Worm (Caenorhabditis elegans) whole organism, mixed stage, embryonic: ENCODE measurements around the gene kmo-2.
A peak's percentile ranks its signal among the peaks of the same experiment; 100 is the strongest.

ENCODE experiments used
- bed-3 ChIP-seq: fragments of 200-800 bp; sonication (Bioruptor generic); optimal IDR thresholded peaks from 3 replicates; lab custom pipeline; 2018; ENCODE audit warnings: mild to moderate bottlenecking, missing genetic modification characterization, moderate library complexity, missing compliant biosample characterization
- blmp-1 ChIP-seq: fragments of 150-350 bp; optimal IDR thresholded peaks from 2 replicates; lab custom pipeline; 2014; ENCODE audit warnings: missing biosample characterization, missing genetic modification characterization
- ceh-39 ChIP-seq: fragments of 150-350 bp; optimal IDR thresholded peaks from 2 replicates; lab custom pipeline; 2014; ENCODE audit warnings: missing biosample characterization, missing genetic modification characterization
- ceh-43 ChIP-seq: fragments of 200-800 bp; sonication (Bioruptor generic); optimal IDR thresholded peaks from 2 replicates; lab custom pipeline; 2018; ENCODE audit warnings: mild to moderate bottlenecking, missing genetic modification characterization, moderate library complexity, missing compliant biosample characterization
- ceh-83 ChIP-seq: fragments of 200-800 bp; sonication (Bioruptor generic); optimal IDR thresholded peaks from 2 replicates; lab custom pipeline; 2018; ENCODE audit warnings: mild to moderate bottlenecking, missing genetic modification characterization, missing compliant biosample characterization
- ces-1 ChIP-seq: fragments of 150-350 bp; optimal IDR thresholded peaks from 2 replicates; lab custom pipeline; 2014; ENCODE audit warnings: missing biosample characterization, missing genetic modification reagents, missing genetic modification characterization
- drap-1 ChIP-seq: fragments of 200-800 bp; sonication (Bioruptor generic); optimal IDR thresholded peaks from 3 replicates; lab custom pipeline; 2018; ENCODE audit warnings: mild to moderate bottlenecking, missing genetic modification characterization, missing compliant biosample characterization
- elt-1 ChIP-seq: sonication (generic microtip); optimal IDR thresholded peaks from 2 replicates; lab custom pipeline; 2017; ENCODE audit warnings: missing genetic modification characterization, mild to moderate bottlenecking, missing compliant biosample characterization, antibody characterized with exemption, moderate library complexity, borderline replicate concordance; ENCODE audit not compliant: insufficient read depth
- flh-1 ChIP-seq: fragments of 200-800 bp; sonication (Bioruptor generic); optimal IDR thresholded peaks from 2 replicates; lab custom pipeline; 2018; ENCODE audit warnings: mild to moderate bottlenecking, missing genetic modification characterization, moderate library complexity, missing compliant biosample characterization
- ham-2 ChIP-seq: fragments of 200-800 bp; sonication (Bioruptor generic); optimal IDR thresholded peaks from 2 replicates; lab custom pipeline; 2018; ENCODE audit warnings: mild to moderate bottlenecking, missing genetic modification characterization, missing compliant biosample characterization
- hlh-1 ChIP-seq: fragments of 150-350 bp; optimal IDR thresholded peaks from 2 replicates; lab custom pipeline; 2014; ENCODE audit warnings: missing biosample characterization, missing genetic modification reagents, missing genetic modification characterization
- lin-13 ChIP-seq: fragments of 150-350 bp; optimal IDR thresholded peaks from 2 replicates; lab custom pipeline; 2014; ENCODE audit warnings: missing biosample characterization, missing genetic modification characterization
- lin-32 ChIP-seq: fragments of 200-800 bp; sonication (Bioruptor generic); optimal IDR thresholded peaks from 2 replicates; lab custom pipeline; 2018; ENCODE audit warnings: mild to moderate bottlenecking, missing genetic modification characterization, missing compliant biosample characterization
- lsy-2 ChIP-seq: fragments of 150-350 bp; optimal IDR thresholded peaks from 2 replicates; lab custom pipeline; 2014; ENCODE audit warnings: missing biosample characterization, missing genetic modification characterization
- mab-5 ChIP-seq: fragments of 150-350 bp; optimal IDR thresholded peaks from 2 replicates; lab custom pipeline; 2014; ENCODE audit warnings: missing biosample characterization, missing genetic modification characterization
- mep-1 ChIP-seq: fragments of 150-350 bp; optimal IDR thresholded peaks from 2 replicates; lab custom pipeline; 2017; ENCODE audit warnings: missing biosample characterization, missing genetic modification reagents, missing genetic modification characterization, inconsistent platforms
- nhr-12 ChIP-seq: fragments of 150-350 bp; optimal IDR thresholded peaks from 2 replicates; lab custom pipeline; 2014; ENCODE audit warnings: missing biosample characterization, missing genetic modification characterization
- nhr-2 ChIP-seq: fragments of 150-350 bp; optimal IDR thresholded peaks from 2 replicates; lab custom pipeline; 2014; ENCODE audit warnings: missing biosample characterization, missing genetic modification characterization
- nhr-237 ChIP-seq: fragments of 150-350 bp; optimal IDR thresholded peaks from 2 replicates; lab custom pipeline; 2014; ENCODE audit warnings: missing biosample characterization, missing genetic modification characterization
- nhr-28 ChIP-seq: fragments of 150-350 bp; optimal IDR thresholded peaks from 2 replicates; lab custom pipeline; 2014; ENCODE audit warnings: missing biosample characterization, missing genetic modification characterization
- nhr-76 ChIP-seq: sonication (generic microtip); optimal IDR thresholded peaks from 2 replicates; lab custom pipeline; 2017; ENCODE audit warnings: missing biosample characterization, missing genetic modification characterization
- pha-4 ChIP-seq: fragments of 150-350 bp; optimal IDR thresholded peaks from 2 replicates; lab custom pipeline; 2018; ENCODE audit warnings: missing biosample characterization, missing genetic modification reagents, missing genetic modification characterization
- sem-2 ChIP-seq: fragments of 200-800 bp; sonication (Bioruptor generic); optimal IDR thresholded peaks from 2 replicates; lab custom pipeline; 2018; ENCODE audit warnings: mild to moderate bottlenecking, missing genetic modification characterization, missing compliant biosample characterization
- snpc-4 ChIP-seq: fragments of 150-350 bp; optimal IDR thresholded peaks from 2 replicates; lab custom pipeline; 2014; ENCODE audit warnings: missing biosample characterization, missing genetic modification characterization
- sptf-1 ChIP-seq: sonication (generic microtip); optimal IDR thresholded peaks from 2 replicates; lab custom pipeline; 2017; ENCODE audit warnings: mild to moderate bottlenecking, missing genetic modification characterization, moderate library complexity, missing compliant biosample characterization
- tbx-8 ChIP-seq: fragments of 200-800 bp; sonication (Bioruptor generic); optimal IDR thresholded peaks from 2 replicates; lab custom pipeline; 2018; ENCODE audit warnings: mild to moderate bottlenecking, missing genetic modification characterization, moderate library complexity, missing compliant biosample characterization
- unc-120 ChIP-seq: sonication (generic microtip); optimal IDR thresholded peaks from 2 replicates; lab custom pipeline; 2017; ENCODE audit warnings: missing genetic modification characterization, missing compliant biosample characterization; ENCODE audit not compliant: poor library complexity, severe bottlenecking
- unc-39 ChIP-seq: fragments of 150-350 bp; optimal IDR thresholded peaks from 2 replicates; lab custom pipeline; 2014; ENCODE audit warnings: missing biosample characterization, missing genetic modification characterization
- unc-62 ChIP-seq: fragments of 150-350 bp; optimal IDR thresholded peaks from 2 replicates; lab custom pipeline; 2014; ENCODE audit warnings: missing biosample characterization, missing genetic modification reagents, missing genetic modification characterization
- zip-8 ChIP-seq: fragments of 150-350 bp; optimal IDR thresholded peaks from 2 replicates; lab custom pipeline; 2014; ENCODE audit warnings: missing biosample characterization, missing genetic modification characterization
- ztf-11 ChIP-seq: fragments of 150-350 bp; optimal IDR thresholded peaks from 2 replicates; lab custom pipeline; 2014; ENCODE audit warnings: missing biosample characterization, missing genetic modification characterization

The kmo-2 gene

ce11 chrV:12063036-12063435 is 5.3 kb downstream of the kmo-2 start, which contains the start of gene clh-6:
Gene clh-6 (minus strand): TSS chrV:12063368.
- TF ChIP-seq lsy-2 (tag; lab: Kevin White, UChicago), result no peak
- TF ChIP-seq snpc-4 (tag; lab: Kevin White, UChicago), result no peak
- TF ChIP-seq sptf-1, result no peak
- no peak for TF ChIP-seq tbx-8
- no peak for TF ChIP-seq ceh-43 (GFP tag; lab: Kevin White, UChicago)
- TF ChIP-seq ham-2 (GFP tag; lab: Kevin White, UChicago), result no peak
- TF ChIP-seq ces-1 (GFP tag; lab: Kevin White, UChicago), result no peak
- TF ChIP-seq unc-62, result no peak
- TF ChIP-seq mep-1 (tag; lab: Kevin White, UChicago), result no peak
- TF ChIP-seq nhr-12 (tag; lab: Kevin White, UChicago), result no peak
- TF ChIP-seq nhr-28 (tag; lab: Kevin White, UChicago), result no peak
- TF ChIP-seq ceh-39 (tag; lab: Kevin White, UChicago), result no peak
- no peak for TF ChIP-seq nhr-237 (tag; lab: Kevin White, UChicago)
- TF ChIP-seq pha-4, result no peak
- no peak for TF ChIP-seq lin-32 (GFP tag; lab: Kevin White, UChicago)
- TF ChIP-seq ceh-83 (GFP tag; lab: Kevin White, UChicago), result no peak

ce11 chrV:12059719-12060118 is 8.6 kb downstream of the kmo-2 start, which contains the start of gene R07B7.2:
Gene R07B7.2 (minus strand): TSS chrV:12059753.
- TF ChIP-seq zip-8 (tag; lab: Kevin White, UChicago) (peak; percentile 75), elt-1 (no peak), mab-5 (tag; lab: Kevin White, UChicago) (no peak), unc-39 (tag; lab: Kevin White, UChicago) (no peak), nhr-2 (tag; lab: Kevin White, UChicago) (no peak)
- TF ChIP-seq, all 35 proteins: peak for 1

ce11 chrV:12053598-12053997 is 14.7 kb downstream of the kmo-2 start, which contains the start of gene F10C2.7:
Gene F10C2.7 (plus strand): TSS chrV:12053898.
- no peak for TF ChIP-seq sptf-1
- TF ChIP-seq zip-8 (tag; lab: Kevin White, UChicago), result no peak
- TF ChIP-seq nhr-237 (tag; lab: Kevin White, UChicago), result no peak
- no peak for TF ChIP-seq sem-2 (GFP tag; lab: Kevin White, UChicago)
- no peak for TF ChIP-seq nhr-28 (tag; lab: Kevin White, UChicago)
- no peak for TF ChIP-seq lsy-2 (tag; lab: Kevin White, UChicago)
- no peak for TF ChIP-seq mep-1 (tag; lab: Kevin White, UChicago)
- no peak for TF ChIP-seq drap-1 (GFP tag; lab: Kevin White, UChicago)
- no peak for TF ChIP-seq ces-1 (GFP tag; lab: Kevin White, UChicago)
- no peak for TF ChIP-seq ztf-11 (tag; lab: Kevin White, UChicago)

- no peak for TF ChIP-seq lin-13 (tag; lab: Kevin White, UChicago)
- TF ChIP-seq unc-120 (tag; lab: Kevin White, UChicago), result no peak
- TF ChIP-seq unc-39 (tag; lab: Kevin White, UChicago), result no peak
Observed at ce11 chrV:12048445-12048844, 19.9 kb downstream of the kmo-2 start, which contains the start of gene dars-2. Gene dars-2 (plus strand): TSS chrV:12048745.

ce11 chrV:12047735-12048134 is 20.6 kb downstream of the kmo-2 start:
- TF ChIP-seq ceh-39 (tag; lab: Kevin White, UChicago), result no peak
- TF ChIP-seq lin-32 (GFP tag; lab: Kevin White, UChicago), result no peak
- TF ChIP-seq nhr-76 (tag; lab: Kevin White, UChicago), result no peak
- TF ChIP-seq snpc-4 (tag; lab: Kevin White, UChicago), result no peak
- TF ChIP-seq flh-1 (GFP tag; lab: Kevin White, UChicago), result no peak
- TF ChIP-seq zip-8 (tag; lab: Kevin White, UChicago), result no peak
- TF ChIP-seq bed-3 (GFP tag; lab: Kevin White, UChicago), result no peak
- no peak for TF ChIP-seq ztf-11 (tag; lab: Kevin White, UChicago)
- no peak for TF ChIP-seq lin-13 (tag; lab: Kevin White, UChicago)
- no peak for TF ChIP-seq unc-62
- TF ChIP-seq sem-2 (GFP tag; lab: Kevin White, UChicago), result no peak
- TF ChIP-seq blmp-1 (tag; lab: Kevin White, UChicago), result no peak
- TF ChIP-seq hlh-1 (tag; lab: Kevin White, UChicago), result no peak
- TF ChIP-seq elt-1, result no peak
